Worm (Caenorhabditis elegans): ENCODE data around the gene ssp-35.

DNA sequence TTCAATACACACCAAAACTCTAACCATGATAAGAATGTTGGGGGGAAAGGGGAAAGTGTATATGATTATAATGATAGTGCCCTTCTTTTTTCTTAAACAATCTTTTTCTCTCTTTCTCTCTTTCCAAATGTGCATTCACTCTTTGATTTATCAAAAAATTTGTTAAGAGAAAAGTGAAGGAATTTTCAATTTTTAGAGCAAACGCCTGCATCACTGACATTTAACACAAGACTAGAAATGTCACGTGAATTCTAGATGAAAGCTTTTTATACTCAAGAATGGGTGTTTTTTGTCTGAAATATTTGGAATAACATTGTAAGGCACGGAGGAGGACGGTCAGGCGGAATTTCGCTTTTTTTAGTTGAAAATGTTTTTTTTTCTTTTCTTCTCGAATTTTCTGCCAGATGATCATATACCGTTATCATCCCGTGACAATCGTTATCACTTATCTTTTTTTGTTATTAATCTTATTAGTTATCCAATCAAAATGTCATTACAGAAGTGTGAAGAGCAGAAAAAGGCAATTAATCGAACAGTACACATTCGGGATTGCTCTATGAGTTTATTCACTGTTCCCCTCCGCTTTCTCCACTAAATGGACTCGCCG, 38.5 kb upstream of the ssp-35 start, which contains the start of the genes frm-7 and F55C5.17:
- no peak for TF ChIP-seq W03F9.2 (tag; optimal IDR thresholded peaks at IDR 0.05)
- TF ChIP-seq dao-5 (tag; optimal IDR thresholded peaks at IDR 0.05): no peak
